Worm (Caenorhabditis elegans): Measurements from ENCODE around the gene K06B4.4.

The K06B4.4 gene

ce11 chrV:15689952-15690351 is 21.0 kb downstream of the K06B4.4 start, which contains the start of gene nhr-268:
Gene nhr-268, plus strand, starts transcription at chrV:15690252.
- TF ChIP-seq ceh-36 (tag; optimal IDR thresholded peaks at IDR 0.05): no peak

- TF ChIP-seq F13C5.2 (tag; optimal IDR thresholded peaks at IDR 0.05): no peak
- no peak for TF ChIP-seq hmbx-1 (tag; optimal IDR thresholded peaks at IDR 0.05)
- TF ChIP-seq ets-7 (tag; optimal IDR thresholded peaks at IDR 0.05): no peak
- no peak for TF ChIP-seq ama-1 (optimal IDR thresholded peaks at IDR 0.05)
- TF ChIP-seq pes-1 (GFP tag; IDR thresholded peaks at IDR 0.05): no peak
- TF ChIP-seq aly-1 (tag; optimal IDR thresholded peaks at IDR 0.05): no peak
- TF ChIP-seq ceh-13 (GFP tag; optimal IDR thresholded peaks at IDR 0.05): no peak
- no peak for TF ChIP-seq B0310.2 (tag; optimal IDR thresholded peaks at IDR 0.05)
- TF ChIP-seq tbx-37 (GFP tag; conservative IDR thresholded peaks at IDR 0.05): no peak
- no peak for TF ChIP-seq scrt-1 (GFP tag; IDR thresholded peaks at IDR 0.05)
- no peak for TF ChIP-seq ceh-36 (tag; optimal IDR thresholded peaks at IDR 0.05)
- TF ChIP-seq hnd-1 (tag; optimal IDR thresholded peaks at IDR 0.05): no peak
- no peak for TF ChIP-seq flt-1 (GFP tag; IDR thresholded peaks at IDR 0.05)
- no peak for TF ChIP-seq sea-1 (GFP tag; conservative IDR thresholded peaks at IDR 0.05)
- TF ChIP-seq tbx-11 (GFP tag; IDR thresholded peaks at IDR 0.05): no peak
- TF ChIP-seq tra-4 (tag; optimal IDR thresholded peaks at IDR 0.05): no peak
- no peak for TF ChIP-seq hmg-4 (GFP tag; optimal IDR thresholded peaks at IDR 0.05)
Observed at ce11 chrV:15693682-15694081, 24.7 kb downstream of the K06B4.4 start, which contains the start of gene nhr-198. Gene nhr-198, plus strand, starts transcription at chrV:15693994.

ce11 chrV:15698099-15698498 is 29.1 kb downstream of the K06B4.4 start, which contains the start of gene srx-29:
Gene srx-29, minus strand, starts transcription at chrV:15698199.
- TF ChIP-seq sea-1 (GFP tag; conservative IDR thresholded peaks at IDR 0.05) (no peak), aly-1 (tag; optimal IDR thresholded peaks at IDR 0.05) (no peak), tra-4 (tag; optimal IDR thresholded peaks at IDR 0.05) (no peak), flt-1 (GFP tag; IDR thresholded peaks at IDR 0.05) (no peak), ama-1 (optimal IDR thresholded peaks at IDR 0.05) (no peak), hmg-4 (GFP tag; optimal IDR thresholded peaks at IDR 0.05) (no peak), B0310.2 (tag; optimal IDR thresholded peaks at IDR 0.05) (no peak), scrt-1 (GFP tag; IDR thresholded peaks at IDR 0.05) (no peak), ceh-13 (GFP tag; optimal IDR thresholded peaks at IDR 0.05) (no peak), hnd-1 (tag; optimal IDR thresholded peaks at IDR 0.05) (no peak)

ce11 chrV:15699799-15700198 is 30.8 kb downstream of the K06B4.4 start, which contains the start of gene nhr-199:
Gene nhr-199, minus strand, starts transcription at chrV:15699899.
- no peak for TF ChIP-seq hnd-1 (tag; optimal IDR thresholded peaks at IDR 0.05)
- no peak for TF ChIP-seq hmg-4 (GFP tag; optimal IDR thresholded peaks at IDR 0.05)
- no peak for TF ChIP-seq F13C5.2 (tag; optimal IDR thresholded peaks at IDR 0.05)
- no peak for TF ChIP-seq aly-1 (tag; optimal IDR thresholded peaks at IDR 0.05)
- TF ChIP-seq pes-1 (GFP tag; IDR thresholded peaks at IDR 0.05): no peak
- TF ChIP-seq scrt-1 (GFP tag; IDR thresholded peaks at IDR 0.05): no peak
- TF ChIP-seq tra-4 (tag; optimal IDR thresholded peaks at IDR 0.05): no peak
- TF ChIP-seq tbx-37 (GFP tag; conservative IDR thresholded peaks at IDR 0.05): no peak
- TF ChIP-seq ama-1 (optimal IDR thresholded peaks at IDR 0.05): no peak
- TF ChIP-seq sea-1 (GFP tag; conservative IDR thresholded peaks at IDR 0.05): no peak

ce11 chrV:15702263-15702662 is 33.3 kb downstream of the K06B4.4 start, which contains the start of gene nhr-53:
Gene nhr-53, minus strand, starts transcription at chrV:15702363.
- TF ChIP-seq pes-1 (GFP tag; IDR thresholded peaks at IDR 0.05): no peak
- no peak for TF ChIP-seq sea-1 (GFP tag; conservative IDR thresholded peaks at IDR 0.05)
- TF ChIP-seq scrt-1 (GFP tag; IDR thresholded peaks at IDR 0.05): no peak
- TF ChIP-seq tra-4 (tag; optimal IDR thresholded peaks at IDR 0.05): no peak
- TF ChIP-seq B0310.2 (tag; optimal IDR thresholded peaks at IDR 0.05): no peak
- TF ChIP-seq ceh-36 (tag; optimal IDR thresholded peaks at IDR 0.05): no peak
- no peak for TF ChIP-seq aly-1 (tag; optimal IDR thresholded peaks at IDR 0.05)

ce11 chrV:15704745-15705144 is 35.8 kb downstream of the K06B4.4 start, which contains the start of gene twk-34:
Gene twk-34, plus strand, starts transcription at chrV:15704960.
- TF ChIP-seq F13C5.2 (tag; optimal IDR thresholded peaks at IDR 0.05) (no peak), hmbx-1 (tag; optimal IDR thresholded peaks at IDR 0.05) (no peak), hnd-1 (tag; optimal IDR thresholded peaks at IDR 0.05) (no peak), ama-1 (optimal IDR thresholded peaks at IDR 0.05) (no peak), sea-1 (GFP tag; conservative IDR thresholded peaks at IDR 0.05) (no peak), flt-1 (GFP tag; IDR thresholded peaks at IDR 0.05) (no peak), scrt-1 (GFP tag; IDR thresholded peaks at IDR 0.05) (no peak), ceh-13 (GFP tag; optimal IDR thresholded peaks at IDR 0.05) (no peak), tbx-11 (GFP tag; IDR thresholded peaks at IDR 0.05) (no peak), hmg-4 (GFP tag; optimal IDR thresholded peaks at IDR 0.05) (no peak), aly-1 (tag; optimal IDR thresholded peaks at IDR 0.05) (no peak), pes-1 (GFP tag; IDR thresholded peaks at IDR 0.05) (no peak), ets-7 (tag; optimal IDR thresholded peaks at IDR 0.05) (no peak), tbx-37 (GFP tag; conservative IDR thresholded peaks at IDR 0.05) (no peak), B0310.2 (tag; optimal IDR thresholded peaks at IDR 0.05) (no peak), tra-4 (tag; optimal IDR thresholded peaks at IDR 0.05) (no peak)

- TF ChIP-seq tra-4 (tag; optimal IDR thresholded peaks at IDR 0.05) (no peak), hmbx-1 (tag; optimal IDR thresholded peaks at IDR 0.05) (no peak), ama-1 (optimal IDR thresholded peaks at IDR 0.05) (no peak), scrt-1 (GFP tag; IDR thresholded peaks at IDR 0.05) (no peak), B0310.2 (tag; optimal IDR thresholded peaks at IDR 0.05) (no peak), tbx-37 (GFP tag; conservative IDR thresholded peaks at IDR 0.05) (no peak), F13C5.2 (tag; optimal IDR thresholded peaks at IDR 0.05) (no peak), sea-1 (GFP tag; conservative IDR thresholded peaks at IDR 0.05) (no peak), ceh-13 (GFP tag; optimal IDR thresholded peaks at IDR 0.05) (no peak), pes-1 (GFP tag; IDR thresholded peaks at IDR 0.05) (no peak), tbx-11 (GFP tag; IDR thresholded peaks at IDR 0.05) (no peak), ceh-36 (tag; optimal IDR thresholded peaks at IDR 0.05) (no peak), ets-7 (tag; optimal IDR thresholded peaks at IDR 0.05) (no peak), flt-1 (GFP tag; IDR thresholded peaks at IDR 0.05) (no peak), aly-1 (tag; optimal IDR thresholded peaks at IDR 0.05) (no peak), hmg-4 (GFP tag; optimal IDR thresholded peaks at IDR 0.05) (no peak), hnd-1 (tag; optimal IDR thresholded peaks at IDR 0.05) (no peak)
Observed at ce11 chrV:15707982-15708381, 39.0 kb downstream of the K06B4.4 start.
